Worm (Caenorhabditis elegans): ENCODE data around the gene spe-19.

Gene spe-19

DNA sequence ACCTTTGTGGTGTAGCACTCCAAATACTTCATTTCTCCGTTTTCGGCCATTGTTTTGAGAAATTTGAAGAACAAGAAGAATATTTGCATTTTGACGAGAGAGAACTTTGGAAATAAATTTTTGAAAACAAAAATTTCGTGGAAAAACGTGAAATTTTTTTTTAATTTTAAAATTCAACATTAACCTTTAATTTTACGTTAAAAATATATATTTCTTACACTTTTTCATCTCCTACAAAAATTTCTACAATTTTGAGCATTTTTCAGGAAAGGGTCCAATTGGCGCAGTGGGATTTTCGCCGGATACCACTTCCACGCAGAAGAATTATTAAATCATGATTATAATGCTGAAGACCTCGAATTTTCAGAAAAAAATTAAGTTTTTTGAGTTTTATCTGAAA lies at the start of gene spe-19:
Gene spe-19, minus strand, starts transcription at position 101 of the 400 bp plus-strand sequence.
- TF ChIP-seq unc-62 (GFP tag; optimal IDR thresholded peaks at IDR 0.05): no peak

- no peak for TF ChIP-seq unc-62 (GFP tag; optimal IDR thresholded peaks at IDR 0.05)
Measured at ce11 chrV:20094908-20095307, 47.7 kb upstream of the spe-19 start, which contains the start of gene nlp-69. Gene nlp-69, minus strand, starts transcription at chrV:20095008.

DNA sequence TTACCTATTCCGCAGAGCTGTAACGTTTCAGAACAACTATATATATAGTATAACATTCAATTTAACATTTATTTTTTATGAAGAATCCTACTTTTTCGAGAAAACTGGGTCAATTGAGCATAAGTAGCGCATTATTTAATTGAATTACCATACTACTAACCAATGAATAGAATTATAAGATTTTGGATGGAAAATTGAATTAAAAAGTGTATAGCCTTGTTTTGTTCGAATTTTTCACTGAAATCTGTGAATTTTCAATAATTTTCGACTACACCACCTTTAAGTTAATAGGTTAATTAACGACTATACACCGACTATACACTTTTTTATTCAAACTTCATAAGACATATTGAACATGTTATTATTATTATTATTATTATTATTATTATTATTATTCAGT lies 46.7 kb upstream of the spe-19 start:
- no peak for TF ChIP-seq unc-62 (GFP tag; optimal IDR thresholded peaks at IDR 0.05)

ce11 chrV:20090698-20091313 lies 43.6 kb upstream of the spe-19 start, which contains the start of the genes dcs-1 and sec-23:
Gene dcs-1, minus strand, starts transcription at chrV:20090743.
Gene sec-23, plus strand, starts transcription at chrV:20091263.
- no peak for TF ChIP-seq unc-62 (GFP tag; optimal IDR thresholded peaks at IDR 0.05)

- TF ChIP-seq unc-62 (GFP tag; optimal IDR thresholded peaks at IDR 0.05): no peak
Measured at ce11 chrV:20087635-20088034, 40.4 kb upstream of the spe-19 start, which contains the start of gene fre-1. Gene fre-1, minus strand, starts transcription at chrV:20087735.

- no peak for TF ChIP-seq unc-62 (GFP tag; optimal IDR thresholded peaks at IDR 0.05)
Measured at ce11 chrV:20074345-20074744, 27.1 kb upstream of the spe-19 start.

DNA sequence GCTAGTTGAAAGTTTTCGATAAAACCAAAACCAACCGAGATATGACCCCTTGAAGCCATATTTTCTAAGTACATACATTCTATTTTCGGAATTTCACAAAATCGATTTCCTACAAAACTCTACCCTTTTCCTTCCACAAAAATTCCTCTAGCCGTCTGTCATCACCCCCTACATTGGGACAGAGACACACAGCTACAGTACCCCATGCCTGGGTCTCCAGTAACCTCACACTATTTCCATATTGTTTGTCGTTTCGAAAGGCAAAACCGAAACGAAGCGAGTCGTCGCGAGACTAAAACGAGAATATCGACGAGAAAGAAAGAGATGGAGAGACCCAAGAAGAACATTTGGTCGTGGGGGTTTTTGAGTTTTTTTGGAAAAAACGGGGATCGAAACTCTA lies 21.2 kb upstream of the spe-19 start:
- no peak for TF ChIP-seq unc-62 (GFP tag; optimal IDR thresholded peaks at IDR 0.05)

- TF ChIP-seq unc-62 (GFP tag; optimal IDR thresholded peaks at IDR 0.05): no peak
Measured at ce11 chrV:20067075-20067474, 19.9 kb upstream of the spe-19 start.

DNA sequence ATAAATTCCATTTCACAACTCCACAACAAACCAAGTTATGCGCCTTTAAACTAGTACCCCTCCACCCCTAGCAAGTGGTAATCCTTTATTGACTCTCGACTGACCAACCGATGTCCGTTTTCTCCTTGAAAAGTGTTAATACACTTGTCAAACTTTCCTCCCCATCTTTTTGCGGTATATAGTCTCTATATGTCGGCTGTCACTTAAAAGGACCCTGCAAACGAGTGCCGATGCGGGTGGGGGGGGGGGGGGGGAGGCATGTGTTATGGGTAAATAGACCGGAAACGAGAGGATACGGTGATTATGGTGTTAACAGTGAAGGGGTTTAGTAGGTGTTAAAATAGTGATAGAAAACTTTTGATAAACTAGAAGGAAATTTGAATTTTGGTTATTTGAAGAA lies 17.9 kb upstream of the spe-19 start:
- TF ChIP-seq unc-62 (GFP tag; optimal IDR thresholded peaks at IDR 0.05): no peak

- no peak for TF ChIP-seq unc-62 (GFP tag; optimal IDR thresholded peaks at IDR 0.05)
Measured at ce11 chrV:20064076-20064475, 16.9 kb upstream of the spe-19 start, which contains the start of gene ttx-1. Gene ttx-1, minus strand, starts transcription at chrV:20064176.

DNA sequence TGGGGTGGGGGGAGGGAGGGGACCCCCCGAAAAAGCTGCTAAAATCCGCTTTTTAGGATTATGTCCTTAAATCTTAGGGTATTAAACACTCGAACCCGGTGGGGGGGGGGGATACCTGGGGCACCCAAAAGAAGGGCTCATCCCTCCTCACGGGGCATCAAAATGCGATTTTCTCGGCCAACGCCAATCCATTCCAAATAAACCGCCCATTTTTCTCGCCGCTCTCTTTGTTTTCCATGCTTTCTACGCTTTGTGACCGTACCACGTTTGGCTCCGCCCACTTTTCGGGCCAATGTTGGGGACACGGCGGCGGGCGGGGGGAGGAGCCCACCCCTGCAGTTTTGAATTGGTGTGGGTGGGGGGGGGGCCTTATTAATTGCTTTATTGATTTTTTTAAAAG lies 14.3 kb upstream of the spe-19 start:
- no peak for TF ChIP-seq unc-62 (GFP tag; optimal IDR thresholded peaks at IDR 0.05)

- no peak for TF ChIP-seq unc-62 (GFP tag; optimal IDR thresholded peaks at IDR 0.05)
Measured at ce11 chrV:20059370-20059769, 12.2 kb upstream of the spe-19 start.

DNA sequence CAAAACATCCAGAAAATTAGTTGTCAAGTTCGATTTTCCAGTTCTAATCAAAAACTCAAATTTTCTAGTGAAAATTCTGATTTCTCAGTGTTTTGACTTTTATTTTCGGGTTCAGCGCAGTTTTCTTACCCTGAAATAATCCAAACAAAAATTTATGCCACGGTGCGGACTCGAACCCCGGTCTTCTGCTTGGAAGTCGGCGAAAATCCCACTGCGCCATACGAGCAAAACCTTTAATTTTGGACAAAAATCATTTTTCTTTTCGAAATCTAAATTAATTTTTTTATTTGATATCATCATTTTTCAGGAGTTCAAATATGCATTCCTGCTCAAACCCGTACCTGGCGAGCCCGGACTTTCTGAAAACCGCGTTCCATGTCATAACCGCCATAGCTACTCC lies 1.9 kb upstream of the spe-19 start, which contains the start of gene srh-233:
Gene srh-233, plus strand, starts transcription at position 301 of the 400 bp plus-strand sequence.
- TF ChIP-seq unc-62 (GFP tag; optimal IDR thresholded peaks at IDR 0.05): no peak

DNA sequence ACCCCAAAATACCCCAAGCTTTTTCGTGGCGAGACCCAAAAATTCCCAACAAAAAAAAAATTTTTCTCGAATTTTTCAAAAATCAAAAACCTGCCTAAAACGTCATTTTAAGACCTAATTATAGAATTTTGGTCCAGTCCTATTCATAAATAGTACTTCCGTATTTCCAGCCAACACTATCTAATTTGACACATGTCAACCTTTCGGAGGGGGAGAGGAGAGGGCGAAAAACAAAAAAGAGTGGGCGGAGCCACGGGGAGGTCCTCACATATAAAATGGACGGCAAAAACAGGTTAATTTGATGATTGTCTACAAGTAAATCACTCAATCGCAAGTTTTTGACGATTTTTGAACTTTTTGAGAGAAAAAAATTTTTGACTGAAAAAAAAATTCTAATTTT lies 9.9 kb downstream of the spe-19 start, which contains the start of gene Y113G7A.16:
Gene Y113G7A.16, plus strand, starts transcription at position 301 of the 400 bp plus-strand sequence.
- no peak for TF ChIP-seq unc-62 (GFP tag; optimal IDR thresholded peaks at IDR 0.05)

DNA sequence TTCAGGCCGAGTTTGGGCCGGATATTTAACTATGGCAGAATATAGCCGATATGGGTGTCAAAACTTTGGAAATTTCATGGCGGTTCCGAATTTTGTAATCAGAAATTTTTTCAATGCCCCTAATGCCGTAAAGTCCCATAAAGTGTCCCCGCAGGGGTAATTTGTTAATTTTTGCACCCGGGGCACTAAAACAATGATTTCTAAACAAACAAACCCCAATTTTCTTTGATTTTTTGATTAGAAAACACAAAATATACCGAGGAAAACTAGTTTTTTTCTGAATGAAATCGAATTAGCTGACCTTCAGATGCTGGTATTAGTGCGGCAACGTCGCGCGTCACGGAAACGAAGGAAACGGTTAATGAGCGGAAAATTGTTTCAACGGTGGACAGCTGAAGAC lies 12.3 kb downstream of the spe-19 start:
- TF ChIP-seq unc-62 (GFP tag; optimal IDR thresholded peaks at IDR 0.05): no peak

ce11 chrV:20022996-20023456 lies 24.2 kb downstream of the spe-19 start, which contains the start of gene lgc-55:
Gene lgc-55, plus strand, starts transcription at chrV:20023046.
- no peak for TF ChIP-seq unc-62 (GFP tag; optimal IDR thresholded peaks at IDR 0.05)

- TF ChIP-seq unc-62 (GFP tag; optimal IDR thresholded peaks at IDR 0.05): no peak
Measured at ce11 chrV:20021347-20021746, 25.9 kb downstream of the spe-19 start.

All from whole organism, dauer.